Fruit fly (Drosophila melanogaster): ENCODE results near the gene CG8042.

The CG8042 gene

dm6 chr3L:7976081-7976483 is 1.3 kb upstream of the CG8042 start, which contains the start of the genes HP4 and CG8209 (continued):
- TF ChIP-seq vri (GFP tag; optimal IDR thresholded peaks at IDR 0.05), result no peak
- peak; percentile 60 for TF ChIP-seq Eip75B (GFP tag; optimal IDR thresholded peaks at IDR 0.05)
- TF ChIP-seq fd85E (GFP tag; optimal IDR thresholded peaks at IDR 0.05), result no peak
- peak; percentile 74 for TF ChIP-seq cyc (GFP tag; optimal IDR thresholded peaks at IDR 0.05)
- TF ChIP-seq CG11762 (GFP tag; optimal IDR thresholded peaks at IDR 0.05; ENCODE audit: insufficient read depth), result no peak
- TF ChIP-seq CG8632 (GFP tag; optimal IDR thresholded peaks at IDR 0.05), result peak; percentile 84
- peak; percentile 77 for TF ChIP-seq acj6 (GFP tag; optimal IDR thresholded peaks at IDR 0.05)
- peak; percentile 77 for TF ChIP-seq CG15336 (GFP tag; IDR thresholded peaks at IDR 0.05)
- no peak for TF ChIP-seq CG6276 (GFP tag; optimal IDR thresholded peaks at IDR 0.05)
- no peak for TF ChIP-seq CG4318 (GFP tag; optimal IDR thresholded peaks at IDR 0.05)
- TF ChIP-seq Lpt (GFP tag; optimal IDR thresholded peaks at IDR 0.05), result peak; percentile 54
- TF ChIP-seq CG3919 (GFP tag; optimal IDR thresholded peaks at IDR 0.05), result no peak
- TF ChIP-seq Gug (GFP tag; IDR thresholded peaks at IDR 0.05), result peak; percentile 81
- peak; percentile 83 for TF ChIP-seq esn (GFP tag; optimal IDR thresholded peaks at IDR 0.05)
- peak; percentile 81 for TF ChIP-seq dsx (GFP tag; optimal IDR thresholded peaks at IDR 0.05; ENCODE audit: poor library complexity, severe bottlenecking)
- peak; percentile 72 for TF ChIP-seq Hr4 (GFP tag; optimal IDR thresholded peaks at IDR 0.05)
- TF ChIP-seq Sox15 (GFP tag; optimal IDR thresholded peaks at IDR 0.05), result peak; percentile 36
- peak; percentile 88 for TF ChIP-seq CG10631 (GFP tag; optimal IDR thresholded peaks at IDR 0.05)
- peak; percentile 81 for TF ChIP-seq CG34406 (GFP tag; optimal IDR thresholded peaks at IDR 0.05)
- TF ChIP-seq topi (GFP tag; optimal IDR thresholded peaks at IDR 0.05), result peak; percentile 71
- peak; percentile 67 for TF ChIP-seq CG31627 (GFP tag; optimal IDR thresholded peaks at IDR 0.05)
- peak; percentile 41 for TF ChIP-seq CG32006 (GFP tag; optimal IDR thresholded peaks at IDR 0.05)
- TF ChIP-seq OdsH (GFP tag; optimal IDR thresholded peaks at IDR 0.05), result peak; percentile 36
- peak; percentile 65 for TF ChIP-seq CG6792 (GFP tag; optimal IDR thresholded peaks at IDR 0.05)
- peak; percentile 68 for TF ChIP-seq CG10669 (GFP tag; optimal IDR thresholded peaks at IDR 0.05)
- peak; percentile 67 for TF ChIP-seq lz (GFP tag; optimal IDR thresholded peaks at IDR 0.05)
- peak; percentile 28 for TF ChIP-seq Blimp-1 (GFP tag; optimal IDR thresholded peaks at IDR 0.05)
- no peak for TF ChIP-seq CG9139 (GFP tag; optimal IDR thresholded peaks at IDR 0.05)
- TF ChIP-seq CG6854 (GFP tag; optimal IDR thresholded peaks at IDR 0.05), result peak; percentile 5
- peak; percentile 59 for TF ChIP-seq fkh (GFP tag; optimal IDR thresholded peaks at IDR 0.05)
- TF ChIP-seq CG11294 (GFP tag; IDR thresholded peaks at IDR 0.05), result peak; percentile 41; the same call in 1 of the 2 replicates
- peak; percentile 81 for TF ChIP-seq Ets96B (tag; optimal IDR thresholded peaks at IDR 0.05)
- peak; percentile 66; the same call in 2 of the 3 replicates for TF ChIP-seq CG8119 (GFP tag; IDR thresholded peaks at IDR 0.05)

DNA sequence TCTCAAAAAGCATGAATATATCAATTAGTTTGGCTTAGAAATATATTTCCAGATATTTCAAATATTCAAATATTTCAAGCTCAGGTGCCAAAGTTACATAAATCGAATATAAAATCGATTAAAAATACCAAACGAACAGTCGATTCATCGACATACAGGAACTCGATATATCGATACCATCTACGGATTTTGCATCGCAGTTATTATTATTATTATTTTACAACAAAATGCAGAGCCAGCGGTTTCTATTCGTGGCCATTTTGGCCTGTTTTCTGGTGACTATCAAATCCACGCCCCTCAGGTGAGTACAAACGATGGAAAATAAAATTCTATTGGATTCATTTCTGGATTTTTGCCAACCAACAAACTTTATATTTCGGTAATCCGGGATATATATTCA is 4.3 kb downstream of the CG8042 start, which contains the start of gene RNaseX25:
Gene RNaseX25 (plus strand): TSS at position 147 of the 400 bp plus-strand sequence.
- TF ChIP-seq OdsH (GFP tag; optimal IDR thresholded peaks at IDR 0.05), result no peak
- peak; percentile 38 for TF ChIP-seq CG1621 (tag; optimal IDR thresholded peaks at IDR 0.05)
- TF ChIP-seq Eip75B (GFP tag; optimal IDR thresholded peaks at IDR 0.05), result no peak
- TF ChIP-seq fkh (GFP tag; optimal IDR thresholded peaks at IDR 0.05), result no peak

- TF ChIP-seq pdm3 (GFP tag; optimal IDR thresholded peaks at IDR 0.05) (no peak), Smox (GFP tag; optimal IDR thresholded peaks at IDR 0.05) (no peak), esn (GFP tag; optimal IDR thresholded peaks at IDR 0.05) (no peak), eg (GFP tag; IDR thresholded peaks at IDR 0.05) (no peak)
These were observed 6.3 kb downstream of the CG8042 start for dm6 chr3L:7968422-7969030.

All from whole organism, prepupa.